Fruit fly (Drosophila melanogaster) whole organism, embryonic: ENCODE measurements around the gene veli.

ENCODE experiments used
- Asciz ChIP-seq: fragments of 200-800 bp; sonication (Bioruptor generic); optimal IDR thresholded peaks from 2 replicates; lab custom pipeline; 2017; ENCODE audit warnings: missing biosample characterization, mild to moderate bottlenecking, missing genetic modification characterization, missing genetic modification reagents
- Awh ChIP-seq: fragments of 200-800 bp; sonication (Bioruptor generic); IDR thresholded peaks from 2 replicates; pipeline ENCODE4, ENCODE4 v1.3.6; 2022; ENCODE audit warnings: missing biosample characterization, missing genetic modification characterization
- Bdp1 ChIP-seq: fragments of 200-800 bp; sonication (Bioruptor generic); optimal IDR thresholded peaks from 3 replicates; lab custom pipeline; 2016; ENCODE audit warnings: missing biosample characterization, missing genetic modification characterization
- Blimp-1 ChIP-seq: fragments of 200-800 bp; sonication (Bioruptor generic); optimal IDR thresholded peaks from 3 replicates; lab custom pipeline; 2018; ENCODE audit warnings: missing biosample characterization, missing genetic modification characterization, mild to moderate bottlenecking, moderate library complexity, missing genetic modification reagents
- CG10462 ChIP-seq: fragments of 200-800 bp; sonication (Bioruptor generic); optimal IDR thresholded peaks from 2 replicates; lab custom pipeline; 2016; ENCODE audit warnings: missing biosample characterization, missing genetic modification characterization
- CG1233 ChIP-seq: fragments of 200-800 bp; sonication (Bioruptor generic); optimal IDR thresholded peaks from 4 replicates; lab custom pipeline; 2018; ENCODE audit warnings: missing biosample characterization, mild to moderate bottlenecking, missing genetic modification characterization
- CG12659 ChIP-seq: fragments of 200-800 bp; sonication (Bioruptor generic); optimal IDR thresholded peaks from 3 replicates; lab custom pipeline; 2017; ENCODE audit warnings: mild to moderate bottlenecking, missing biosample characterization, missing genetic modification reagents, missing genetic modification characterization
- CG14965 ChIP-seq: fragments of 200-800 bp; sonication (Bioruptor generic); optimal IDR thresholded peaks from 2 replicates; lab custom pipeline; 2016; ENCODE audit warnings: missing biosample characterization, missing genetic modification characterization, borderline replicate concordance
- CG2875 ChIP-seq: fragments of 200-800 bp; sonication (Bioruptor generic); optimal IDR thresholded peaks from 2 replicates; lab custom pipeline; 2017; ENCODE audit warnings: missing biosample characterization, mild to moderate bottlenecking, missing genetic modification characterization, missing genetic modification reagents
- CG30020 ChIP-seq: fragments of 200-800 bp; optimal IDR thresholded peaks from 2 replicates; lab custom pipeline; 2019; ENCODE audit warnings: missing biosample characterization, mild to moderate bottlenecking, missing genetic modification characterization, moderate library complexity
- CG33557 ChIP-seq: fragments of 200-800 bp; sonication (Bioruptor generic); optimal IDR thresholded peaks from 2 replicates; lab custom pipeline; 2019; ENCODE audit warnings: missing biosample characterization, mild to moderate bottlenecking, missing genetic modification characterization, moderate library complexity
- CG8388 ChIP-seq: fragments of 200-800 bp; sonication (Bioruptor generic); optimal IDR thresholded peaks from 2 replicates; lab custom pipeline; 2019; ENCODE audit warnings: missing biosample characterization, mild to moderate bottlenecking, missing genetic modification characterization, moderate library complexity
- CkIIα-i1 ChIP-seq: fragments of 200-800 bp; sonication (Bioruptor generic); IDR thresholded peaks from 2 replicates; pipeline ENCODE4 v1.3.6; 2022; ENCODE audit warnings: missing biosample characterization, missing genetic modification characterization
- CoRest ChIP-seq: fragments of 200-800 bp; sonication (Bioruptor generic); optimal IDR thresholded peaks from 3 replicates; lab custom pipeline; 2018; ENCODE audit warnings: missing biosample characterization, mild to moderate bottlenecking, missing genetic modification characterization, moderate library complexity
- D19B ChIP-seq: fragments of 200-800 bp; sonication (Bioruptor generic); optimal IDR thresholded peaks from 2 replicates; lab custom pipeline; 2017; ENCODE audit warnings: missing biosample characterization, mild to moderate bottlenecking, missing genetic modification characterization
- E2f1 ChIP-seq: fragments of 200-800 bp; sonication (Bioruptor generic); IDR thresholded peaks from 2 replicates; pipeline ENCODE4 v1.3.6; 2022; ENCODE audit warnings: missing biosample characterization, missing genetic modification characterization
- Fer1 ChIP-seq: fragments of 200-800 bp; sonication (Bioruptor generic); optimal IDR thresholded peaks from 2 replicates; lab custom pipeline; 2017; ENCODE audit warnings: missing biosample characterization, mild to moderate bottlenecking, missing genetic modification characterization
- HLH3B ChIP-seq: fragments of 200-800 bp; sonication (Bioruptor generic); IDR thresholded peaks from 2 replicates; pipeline ENCODE4 v1.3.6; 2022; ENCODE audit warnings: missing biosample characterization, missing genetic modification characterization
- Hr51 ChIP-seq, 2 experiments: fragments of 200-800 bp; sonication (Bioruptor generic); optimal IDR thresholded peaks; 2 replicates in 1 of 2; 3 replicates in 1 of 2; lab custom pipeline; 2016 to 2018; ENCODE audit warnings: missing biosample characterization in 2 of 2, missing genetic modification characterization in 2 of 2, mild to moderate bottlenecking in 1 of 2, moderate library complexity in 1 of 2
- Hr78 ChIP-seq, 2 experiments: fragments of 200-800 bp in 1 of 2; fragments of >200 bp in 1 of 2; sonication (Bioruptor generic) in 1 of 2; optimal IDR thresholded peaks; 2 replicates each; lab custom pipeline; 2017 to 2019; ENCODE audit warnings: missing biosample characterization in 2 of 2, missing genetic modification characterization in 2 of 2, mild to moderate bottlenecking in 1 of 2, moderate library complexity in 1 of 2
- Jarid2 ChIP-seq: fragments of 200-800 bp; sonication (Bioruptor generic); optimal IDR thresholded peaks from 3 replicates; lab custom pipeline; 2017; ENCODE audit warnings: mild to moderate bottlenecking, missing biosample characterization, missing genetic modification reagents, missing genetic modification characterization
- Kr ChIP-seq: fragments of 200-800 bp; sonication (Bioruptor generic); optimal IDR thresholded peaks from 2 replicates; lab custom pipeline; 2017; ENCODE audit warnings: missing biosample characterization, mild to moderate bottlenecking, missing genetic modification characterization
- Med ChIP-seq: fragments of 200-800 bp; sonication (Bioruptor generic); peaks from one replicate; lab custom pipeline; 2016; ENCODE audit warnings: missing biosample characterization, missing genetic modification characterization, mild to moderate bottlenecking, inconsistent platforms, moderate library complexity
- Nf-YB ChIP-seq: fragments of 200-800 bp; sonication (Bioruptor generic); optimal IDR thresholded peaks from 3 replicates; lab custom pipeline; 2019; ENCODE audit warnings: missing biosample characterization, mild to moderate bottlenecking, missing genetic modification characterization, moderate library complexity
- Nf-YC ChIP-seq: fragments of 200-800 bp; optimal IDR thresholded peaks from 3 replicates; lab custom pipeline; 2019; ENCODE audit warnings: missing biosample characterization, mild to moderate bottlenecking, missing genetic modification characterization, moderate library complexity
- Sin3A ChIP-seq: fragments of >200 bp; optimal IDR thresholded peaks from 2 replicates; lab custom pipeline; 2018
- Trl ChIP-seq, 3 experiments: fragments of >200 bp in 2 of 3; fragments of 200-800 bp in 1 of 3; sonication (Bioruptor generic) in 1 of 3; optimal IDR thresholded peaks; 2 replicates in 1 of 3; 3 replicates in 2 of 3; lab custom pipeline; 2016 to 2017; ENCODE audit warnings: missing biosample characterization in 1 of 3, missing genetic modification characterization in 1 of 3
- amos ChIP-seq: fragments of 200-800 bp; sonication (Bioruptor generic); IDR thresholded peaks from 2 replicates; pipeline ENCODE4 v1.3.6; 2022; ENCODE audit warnings: missing biosample characterization, missing genetic modification characterization; ENCODE audit not compliant: partially characterized antibody
- ash1 ChIP-seq: fragments of 200-800 bp; sonication (Bioruptor generic); optimal IDR thresholded peaks from 2 replicates; lab custom pipeline; 2018; ENCODE audit warnings: missing biosample characterization, mild to moderate bottlenecking, missing genetic modification characterization
- ato ChIP-seq: fragments of 200-800 bp; sonication (Bioruptor generic); IDR thresholded peaks from 2 replicates; pipeline ENCODE4 v1.3.6; 2022; ENCODE audit warnings: missing biosample characterization, missing genetic modification characterization; ENCODE audit not compliant: partially characterized antibody
- cato ChIP-seq: fragments of 200-800 bp; sonication (Bioruptor generic); optimal IDR thresholded peaks from 2 replicates; lab custom pipeline; 2016; ENCODE audit warnings: missing biosample characterization, missing genetic modification characterization, borderline replicate concordance
- crol ChIP-seq: fragments of 200-800 bp; sonication (Bioruptor generic); IDR thresholded peaks from 2 replicates; pipeline ENCODE4 v1.3.6; 2022; ENCODE audit warnings: missing biosample characterization, missing genetic modification characterization
- crp ChIP-seq, 2 experiments: fragments of 200-800 bp; sonication (Bioruptor generic); optimal IDR thresholded peaks; 2 replicates in 1 of 2; 3 replicates in 1 of 2; lab custom pipeline; 2017; ENCODE audit warnings: missing biosample characterization in 2 of 2, missing genetic modification characterization in 2 of 2, mild to moderate bottlenecking in 1 of 2, moderate library complexity in 1 of 2
- dm ChIP-seq: fragments of 200-800 bp; sonication (Bioruptor generic); optimal IDR thresholded peaks from 3 replicates; lab custom pipeline; 2016; ENCODE audit warnings: missing biosample characterization, missing genetic modification characterization
- gfzf ChIP-seq: fragments of 200-800 bp; sonication (Bioruptor generic); optimal IDR thresholded peaks from 2 replicates; lab custom pipeline; 2016; ENCODE audit warnings: missing biosample characterization, mild to moderate bottlenecking, missing genetic modification characterization, moderate library complexity
- inv ChIP-seq: fragments of 200-800 bp; sonication (Bioruptor generic); IDR thresholded peaks from 2 replicates; pipeline ENCODE4 v1.3.6; 2022; ENCODE audit warnings: missing biosample characterization, missing genetic modification characterization; ENCODE audit not compliant: partially characterized antibody
- kah ChIP-seq: fragments of 200-800 bp; sonication (Bioruptor generic); optimal IDR thresholded peaks from 2 replicates; lab custom pipeline; 2018; ENCODE audit warnings: missing biosample characterization, mild to moderate bottlenecking, missing genetic modification characterization
- lov ChIP-seq, 2 experiments: fragments of 200-800 bp in 1 of 2; fragments of >200 bp in 1 of 2; sonication (Bioruptor generic) in 1 of 2; IDR thresholded peaks in 1 of 2; optimal IDR thresholded peaks in 1 of 2; 2 replicates in 1 of 2; 3 replicates in 1 of 2; pipeline versions ENCODE4 v1.3.6 to Lab custom; 2017 to 2022; ENCODE audit warnings: missing biosample characterization in 1 of 2, missing genetic modification characterization in 1 of 2
- nerfin-2 ChIP-seq: fragments of 200-800 bp; sonication (Bioruptor generic); IDR thresholded peaks from 2 replicates; pipeline ENCODE4 v1.3.6; 2022; ENCODE audit warnings: missing biosample characterization, missing genetic modification characterization; ENCODE audit not compliant: partially characterized antibody
- ranshi ChIP-seq: fragments of 200-800 bp; sonication (Bioruptor generic); IDR thresholded peaks from 2 replicates; pipeline ENCODE4 v1.3.6; 2022; ENCODE audit warnings: missing biosample characterization, missing genetic modification characterization
- run ChIP-seq: fragments of 200-800 bp; sonication (Bioruptor generic); optimal IDR thresholded peaks from 3 replicates; lab custom pipeline; 2018; ENCODE audit warnings: missing biosample characterization, mild to moderate bottlenecking, missing genetic modification characterization
- sc ChIP-seq, 3 experiments: fragments of >200 bp in 2 of 3; fragments of 200-800 bp in 1 of 3; sonication (Bioruptor generic) in 1 of 3; optimal IDR thresholded peaks; 2 replicates in 2 of 3; 3 replicates in 1 of 3; lab custom pipeline; 2017; ENCODE audit warnings: mild to moderate bottlenecking in 1 of 3, missing biosample characterization in 1 of 3, missing genetic modification characterization in 1 of 3, missing genetic modification reagents in 1 of 3
- sr ChIP-seq: fragments of 200-800 bp; sonication (Bioruptor generic); IDR thresholded peaks from 3 replicates; pipeline ENCODE4 v1.3.6; 2022; ENCODE audit warnings: missing biosample characterization, missing genetic modification characterization
- tap ChIP-seq: fragments of 200-800 bp; optimal IDR thresholded peaks from 3 replicates; lab custom pipeline; 2019; ENCODE audit warnings: missing biosample characterization, mild to moderate bottlenecking, missing genetic modification characterization, moderate library complexity
- toy ChIP-seq: fragments of 200-800 bp; sonication (Bioruptor generic); IDR thresholded peaks from 2 replicates; pipeline ENCODE4 v1.3.6; 2022; ENCODE audit warnings: missing biosample characterization, missing genetic modification characterization
- zf30C ChIP-seq: fragments of 200-800 bp; sonication (Bioruptor generic); optimal IDR thresholded peaks from 3 replicates; lab custom pipeline; 2018; ENCODE audit warnings: missing biosample characterization, mild to moderate bottlenecking, missing genetic modification characterization

Gene veli

DNA sequence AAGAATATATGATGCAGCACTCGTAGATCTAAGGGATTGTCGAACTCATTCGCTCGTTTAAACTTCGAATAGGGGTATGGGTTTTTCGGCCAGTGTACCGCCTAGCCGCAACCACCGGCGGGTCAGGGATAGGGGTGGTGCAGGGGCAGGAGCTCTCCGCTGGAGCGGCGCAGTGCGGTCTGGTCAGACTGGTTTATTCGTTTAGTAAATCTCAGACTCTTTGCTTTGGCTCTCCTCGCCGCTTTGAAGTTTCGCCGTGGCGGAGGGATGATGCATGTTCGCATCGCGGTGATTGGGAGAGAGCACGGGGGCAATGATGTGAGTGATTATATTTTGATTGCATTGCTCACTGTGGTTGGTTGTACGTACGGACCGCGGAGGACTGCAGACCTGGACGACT, 17.0 kb upstream of the veli start, which contains the start of gene fd96Ca:
Gene fd96Ca, plus strand, starts transcription at position 337 of the 400 bp plus-strand sequence.
- TF ChIP-seq nerfin-2 (GFP tag; lab: Robert Waterston, UW): no peak
- TF ChIP-seq Blimp-1 (GFP tag; lab: Kevin White, UChicago): no peak
- no peak for TF ChIP-seq D19B (GFP tag; lab: Kevin White, UChicago)
- TF ChIP-seq tap (tag; lab: Kevin White, UChicago): no peak
- TF ChIP-seq zf30C (GFP tag; lab: Kevin White, UChicago): peak; percentile 83
- peak; percentile 95 for TF ChIP-seq Nf-YB (GFP tag; lab: Kevin White, UChicago)
- TF ChIP-seq Hr78 (GFP tag; optimal IDR thresholded peaks at IDR 0.05; lab: Kevin White, UChicago): no peak
- no peak for TF ChIP-seq E2f1 (GFP tag; lab: Robert Waterston, UW)
- TF ChIP-seq Nf-YC: peak; percentile 92
- TF ChIP-seq Trl (optimal IDR thresholded peaks at IDR 0.05; lab: Kevin White, UChicago): peak in 1 of 2 experiments; percentile 22
- no peak for TF ChIP-seq Trl (GFP tag; optimal IDR thresholded peaks at IDR 0.05; lab: Kevin White, UChicago)
- no peak for TF ChIP-seq Bdp1
- TF ChIP-seq crol (GFP tag; lab: Robert Waterston, UW): peak; percentile 84; the same call in 1 of the 2 replicates
- TF ChIP-seq ash1 (GFP tag; lab: Kevin White, UChicago): no peak

DNA sequence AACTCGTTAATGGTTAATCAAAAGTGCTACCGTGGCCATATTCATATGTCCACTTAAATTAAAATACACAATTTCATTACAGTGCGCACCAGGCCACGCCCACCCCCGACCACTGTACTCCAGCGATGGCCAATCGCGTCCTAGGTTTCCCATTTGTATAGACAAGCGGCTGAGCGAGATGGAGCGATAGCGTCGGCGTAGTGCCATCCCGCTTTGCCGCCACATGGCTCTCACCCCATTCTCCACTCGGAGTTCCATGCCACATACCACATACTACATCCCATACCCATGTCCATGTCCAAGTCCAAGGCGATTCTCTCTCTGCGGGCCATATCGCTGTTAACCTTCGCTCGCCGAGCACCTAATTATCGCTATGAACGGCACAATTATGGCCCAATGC, 15.1 kb upstream of the veli start:
- TF ChIP-seq ato (0 out of 2 replicates have a peak, but pooled peaks have one; percentile 25), CoRest (tag; lab: Kevin White, UChicago) (peak; percentile 43), gfzf (GFP tag; lab: Kevin White, UChicago) (no peak), amos (GFP tag; lab: Robert Waterston, UW) (no peak), CG12659 (no peak), inv (no peak), CG14965 (GFP tag; lab: Kevin White, UChicago) (no peak), Kr (GFP tag; lab: Kevin White, UChicago) (no peak), Fer1 (GFP tag; lab: Kevin White, UChicago) (no peak), CkIIα-i1 (no peak), toy (GFP tag; lab: Robert Waterston, UW) (no peak), CG1233 (GFP tag; lab: Kevin White, UChicago) (no peak), CG33557 (no peak), sc (optimal IDR thresholded peaks at IDR 0.05; lab: Kevin White, UChicago) (no peak), sc (GFP tag; optimal IDR thresholded peaks at IDR 0.05; lab: Kevin White, UChicago) (no peak), CG10462 (GFP tag; lab: Kevin White, UChicago) (no peak), Med (GFP tag; lab: Kevin White, UChicago) (peak; percentile 80), Awh (0 out of 2 replicates have a peak, but pooled peaks have one; percentile 8), CG30020 (no peak), crp (GFP tag; optimal IDR thresholded peaks at IDR 0.05; lab: Kevin White, UChicago) (no peak), CG2875 (GFP tag; lab: Kevin White, UChicago) (no peak), CG8388 (no peak), Asciz (GFP tag; lab: Kevin White, UChicago) (no peak), Hr51 (GFP tag; optimal IDR thresholded peaks at IDR 0.05; lab: Kevin White, UChicago) (no peak), cato (GFP tag; lab: Kevin White, UChicago) (no peak), Nf-YC (peak; percentile 100), ranshi (GFP tag; lab: Robert Waterston, UW) (no peak), HLH3B (GFP tag; lab: Robert Waterston, UW) (no peak), Sin3A (lab: Kevin White, UChicago) (no peak), Jarid2 (GFP tag; lab: Kevin White, UChicago) (peak; percentile 92), run (tag; lab: Kevin White, UChicago) (no peak), dm (no peak), lov (optimal IDR thresholded peaks at IDR 0.05; lab: Kevin White, UChicago) (no peak), lov (GFP tag; IDR thresholded peaks at IDR 0.05; lab: Robert Waterston, UW) (no peak), kah (GFP tag; lab: Kevin White, UChicago) (no peak), sr (GFP tag; lab: Robert Waterston, UW) (no peak)
